Worm (Caenorhabditis elegans): Measurements from ENCODE around the gene pzf-1.

ce11 chrV:15922979-15923378 lies 5.2 kb downstream of the pzf-1 start, which contains the start of gene F35E8.13:
- TF ChIP-seq tbp1 (GFP tag; optimal IDR thresholded peaks at IDR 0.05) (no peak), nfya-1 (tag; optimal IDR thresholded peaks at IDR 0.05; ENCODE audit: borderline replicate concordance, insufficient read depth) (no peak), C06A6.2 (GFP tag; conservative IDR thresholded peaks at IDR 0.05) (no peak), egl-44 (GFP tag; IDR thresholded peaks at IDR 0.05) (no peak), athp-1 (tag; optimal IDR thresholded peaks at IDR 0.05) (no peak), ceh-79 (tag; optimal IDR thresholded peaks at IDR 0.05) (no peak), pha-4 (tag; optimal IDR thresholded peaks at IDR 0.05) (no peak), nhr-90 (tag; optimal IDR thresholded peaks at IDR 0.05) (no peak), nfyb-1 (GFP tag; IDR thresholded peaks at IDR 0.05) (no peak), C17E4.6 (GFP tag; IDR thresholded peaks at IDR 0.05) (no peak), Y79H2A.3 (GFP tag; conservative IDR thresholded peaks at IDR 0.05) (no peak), nhr-27 (tag; optimal IDR thresholded peaks at IDR 0.05) (no peak), K11D2.4 (GFP tag; IDR thresholded peaks at IDR 0.05) (no peak), sea-2 (GFP tag; IDR thresholded peaks at IDR 0.05) (no peak)

All from whole organism, young adult.